Worm (Caenorhabditis elegans): Measurements from ENCODE around the gene B0334.4.

Gene B0334.4

ce11 chrII:11473525-11474181 lies 21.8 kb upstream of the B0334.4 start, which contains the start of the genes metl-1 and W02B12.11:
Gene metl-1 (minus strand): TSS chrII:11473575.
Gene W02B12.11 (plus strand): TSS chrII:11473861.
- peak; percentile 87 for TF ChIP-seq unc-55 (GFP tag; optimal IDR thresholded peaks at IDR 0.05)
- TF ChIP-seq nhr-6 (tag; optimal IDR thresholded peaks at IDR 0.05), result peak; percentile 38
- peak; percentile 68 for TF ChIP-seq mab-5 (tag; optimal IDR thresholded peaks at IDR 0.05)
- peak; percentile 90 for TF ChIP-seq sma-9 (GFP tag; optimal IDR thresholded peaks at IDR 0.05)
- TF ChIP-seq sma-9 (tag; optimal IDR thresholded peaks at IDR 0.05), result no peak
- no peak for TF ChIP-seq nhr-10 (tag; optimal IDR thresholded peaks at IDR 0.05)
- peak; percentile 84 to 92 for TF ChIP-seq lsy-2 (tag; optimal IDR thresholded peaks at IDR 0.05)
- peak; percentile 62 for TF ChIP-seq nhr-129 (tag; optimal IDR thresholded peaks at IDR 0.05)
- TF ChIP-seq unc-62 (GFP tag; optimal IDR thresholded peaks at IDR 0.05), result no peak
- TF ChIP-seq ZK546.5 (tag; optimal IDR thresholded peaks at IDR 0.05), result no peak
- peak; percentile 32 for TF ChIP-seq egl-27 (tag; optimal IDR thresholded peaks at IDR 0.05)
- TF ChIP-seq sem-4 (tag; optimal IDR thresholded peaks at IDR 0.05), result peak; percentile 88
- TF ChIP-seq ztf-11 (tag; optimal IDR thresholded peaks at IDR 0.05), result no peak
- TF ChIP-seq nhr-25 (tag; optimal IDR thresholded peaks at IDR 0.05), result peak; percentile 87
- TF ChIP-seq ztf-1 (GFP tag; conservative IDR thresholded peaks at IDR 0.05), result no peak
- no peak for TF ChIP-seq elt-1 (tag; optimal IDR thresholded peaks at IDR 0.05)
- TF ChIP-seq nhr-11 (tag; optimal IDR thresholded peaks at IDR 0.05), result no peak
- no peak for TF ChIP-seq mbf-1 (tag; optimal IDR thresholded peaks at IDR 0.05)
- TF ChIP-seq Y55F3AM.14 (GFP tag; optimal IDR thresholded peaks at IDR 0.05), result peak; percentile 29
- TF ChIP-seq ama-1 (optimal IDR thresholded peaks at IDR 0.05), result peak; percentile 14
- TF ChIP-seq ceh-16 (tag; optimal IDR thresholded peaks at IDR 0.05), result peak; percentile 21
- TF ChIP-seq mdl-1 (tag; optimal IDR thresholded peaks at IDR 0.05), result no peak
- no peak for TF ChIP-seq nhr-23 (tag; optimal IDR thresholded peaks at IDR 0.05)
- TF ChIP-seq elt-3 (tag; optimal IDR thresholded peaks at IDR 0.05), result no peak
- peak; percentile 50 for TF ChIP-seq fos-1 (tag; optimal IDR thresholded peaks at IDR 0.05)
- peak; percentile 83 for TF ChIP-seq crh-2 (tag; optimal IDR thresholded peaks at IDR 0.05)
- peak; percentile 79 for TF ChIP-seq ztf-4 (tag; optimal IDR thresholded peaks at IDR 0.05)
- TF ChIP-seq sma-3 (GFP tag; optimal IDR thresholded peaks at IDR 0.05), result peak; percentile 77
- peak; percentile 77 for TF ChIP-seq snpc-4 (tag; optimal IDR thresholded peaks at IDR 0.05)
- peak; percentile 53 for TF ChIP-seq R02D3.7 (tag; optimal IDR thresholded peaks at IDR 0.05)
- TF ChIP-seq C34F6.9 (tag; optimal IDR thresholded peaks at IDR 0.05), result peak; percentile 90
- peak; percentile 85 for TF ChIP-seq lin-13 (GFP tag; optimal IDR thresholded peaks at IDR 0.05)
- TF ChIP-seq dmd-4 (tag; optimal IDR thresholded peaks at IDR 0.05), result no peak
- no peak for TF ChIP-seq nhr-77 (tag; optimal IDR thresholded peaks at IDR 0.05)
- no peak for TF ChIP-seq zag-1 (tag; optimal IDR thresholded peaks at IDR 0.05)
- no peak for TF ChIP-seq ceh-82 (tag; optimal IDR thresholded peaks at IDR 0.05)
- TF ChIP-seq unc-39 (tag; optimal IDR thresholded peaks at IDR 0.05), result no peak
- no peak for TF ChIP-seq alr-1 (tag; optimal IDR thresholded peaks at IDR 0.05)
- no peak for TF ChIP-seq nhr-12 (tag; optimal IDR thresholded peaks at IDR 0.05)
- peak; percentile 68 for TF ChIP-seq blmp-1 (tag; optimal IDR thresholded peaks at IDR 0.05; ENCODE audit: insufficient read depth)
- peak; percentile 82 for TF ChIP-seq nhr-21 (tag; optimal IDR thresholded peaks at IDR 0.05)
- peak; percentile 87 for TF ChIP-seq gmeb-1 (tag; optimal IDR thresholded peaks at IDR 0.05)
- no peak for TF ChIP-seq aly-2 (tag; optimal IDR thresholded peaks at IDR 0.05)
- no peak for TF ChIP-seq nhr-237 (tag; optimal IDR thresholded peaks at IDR 0.05)
- no peak for TF ChIP-seq peb-1 (tag; optimal IDR thresholded peaks at IDR 0.05)
- TF ChIP-seq lin-11 (tag; optimal IDR thresholded peaks at IDR 0.05), result peak; percentile 79
- TF ChIP-seq lin-39 (tag; optimal IDR thresholded peaks at IDR 0.05), result no peak
- TF ChIP-seq F13H6.1 (tag; optimal IDR thresholded peaks at IDR 0.05), result peak; percentile 89
- TF ChIP-seq skn-1 (tag; optimal IDR thresholded peaks at IDR 0.05), result no peak

All from whole organism, L2 larva.